Worm (Caenorhabditis elegans) whole organism, L4/young adult: ENCODE results near the gene T22D1.18.

ENCODE experiments used
- W03F9.2 ChIP-seq: fragments of 150-350 bp; optimal IDR thresholded peaks from 2 replicates; lab custom pipeline; 2014; ENCODE audit warnings: missing biosample characterization, missing genetic modification characterization
- dao-5 ChIP-seq: sonication (generic microtip); optimal IDR thresholded peaks from 2 replicates; lab custom pipeline; 2016; ENCODE audit warnings: missing genotype, missing genetic modification characterization, moderate library complexity, missing compliant biosample characterization
- him-1 ChIP-seq: sonication (generic microtip); optimal IDR thresholded peaks from 2 replicates; lab custom pipeline; 2016; ENCODE audit warnings: missing genotype, missing genetic modification reagents, missing genetic modification characterization, missing compliant biosample characterization

DNA sequence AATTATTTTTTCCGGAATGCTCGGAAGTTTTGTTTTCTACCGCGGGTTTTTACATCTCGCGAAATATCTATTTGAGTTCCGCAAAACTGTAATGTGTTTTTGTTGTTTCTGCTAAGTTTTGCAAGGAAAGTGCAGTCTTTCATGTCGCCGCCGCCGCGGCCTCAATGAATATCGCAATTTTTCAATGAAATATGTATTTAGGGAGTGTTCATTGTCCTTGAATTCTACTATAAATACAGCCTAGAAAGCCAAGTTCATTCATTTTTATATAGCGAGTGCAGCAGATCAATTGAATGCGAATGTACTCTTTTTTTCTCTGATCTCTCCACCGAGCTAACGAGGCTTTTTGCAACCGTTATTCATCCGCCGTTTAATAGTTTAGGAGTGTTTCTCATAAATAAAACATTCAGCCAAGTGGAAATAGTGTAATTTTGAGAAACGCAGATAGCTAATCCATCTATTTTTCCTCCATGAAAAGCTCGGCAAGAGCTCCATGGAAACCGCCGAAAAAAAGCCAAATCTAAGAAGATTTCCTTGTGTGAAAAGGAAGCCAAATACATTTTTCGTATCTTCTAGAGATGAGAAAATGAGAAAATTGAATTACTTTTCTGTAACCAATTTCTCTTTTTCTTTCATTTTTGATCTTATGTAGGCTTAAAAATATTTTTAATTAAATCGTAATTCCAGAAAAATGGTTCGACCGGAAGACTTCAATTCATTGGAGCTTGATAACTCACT, 6.9 kb downstream of the T22D1.18 start, which contains the start of gene T22D1.3:
- no peak for TF ChIP-seq dao-5 (tag; lab: Kevin White, UChicago)
- no peak for TF ChIP-seq him-1 (tag; lab: Kevin White, UChicago)
- TF ChIP-seq W03F9.2 (tag; lab: Kevin White, UChicago), result no peak
